Worm (Caenorhabditis elegans): ENCODE measurements around the gene str-206.
A peak's percentile ranks its signal among the peaks of the same experiment; 100 is the strongest.

Gene str-206

DNA sequence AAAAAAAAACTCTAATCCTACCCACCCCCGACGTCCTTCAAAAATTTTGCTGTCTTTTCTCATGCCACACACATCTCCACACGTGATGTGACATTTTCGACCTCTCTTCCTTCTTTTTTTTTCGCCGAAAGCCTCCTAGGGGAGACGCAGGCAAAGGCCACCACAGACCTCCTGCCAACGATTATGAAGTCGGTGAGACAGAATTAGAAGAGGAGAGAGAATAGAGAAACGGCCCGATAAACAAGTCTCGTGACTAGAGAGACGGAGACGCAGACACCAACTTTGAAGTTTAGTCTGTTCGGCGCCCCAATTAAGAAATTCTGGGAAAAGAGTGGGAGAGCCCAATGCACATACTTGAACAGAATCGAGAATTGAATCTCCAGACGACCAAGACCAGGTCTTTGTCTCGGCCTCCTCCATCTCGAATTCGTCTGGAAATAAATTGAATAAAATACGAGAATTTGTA lies 6.6 kb downstream of the str-206 start (continued):
- peak; percentile 96 for TF ChIP-seq lin-11 (tag; optimal IDR thresholded peaks at IDR 0.05)
- TF ChIP-seq elt-1 (tag; optimal IDR thresholded peaks at IDR 0.05) = no peak

DNA sequence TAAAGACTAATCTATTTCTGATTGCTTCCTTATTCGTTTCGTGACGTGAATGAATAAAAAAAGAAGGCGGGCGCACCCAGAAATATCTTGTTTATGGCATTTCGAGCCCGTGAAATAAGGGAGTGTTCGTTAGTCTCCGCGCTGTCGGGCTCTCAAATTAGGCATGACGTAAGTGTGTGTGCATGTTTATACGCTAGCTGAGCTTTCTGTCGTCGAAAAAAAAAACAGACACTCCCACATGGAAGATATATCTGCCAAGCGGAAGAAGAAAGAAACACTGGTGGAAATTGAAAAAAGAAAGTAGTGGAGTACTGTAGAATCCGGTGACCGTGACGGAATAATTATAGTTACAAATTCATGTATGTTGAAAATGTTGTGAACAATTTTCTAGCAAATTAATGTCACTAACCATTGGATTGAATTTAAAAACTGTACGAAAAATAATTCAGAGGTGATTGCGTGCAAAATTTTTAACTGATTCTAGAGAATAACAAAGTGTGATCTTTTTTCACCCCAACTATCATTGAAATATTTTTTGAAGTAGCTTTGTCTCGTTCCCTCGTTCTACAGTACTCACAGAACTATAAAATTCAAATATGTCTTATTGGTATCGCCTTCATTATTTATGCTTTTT lies 7.2 kb downstream of the str-206 start:
- peak; percentile 28 to 30 for TF ChIP-seq lsy-2 (tag; optimal IDR thresholded peaks at IDR 0.05)
- no peak for TF ChIP-seq mab-5 (tag; optimal IDR thresholded peaks at IDR 0.05)
- TF ChIP-seq nhr-6 (tag; optimal IDR thresholded peaks at IDR 0.05) = peak; percentile 59
- TF ChIP-seq aly-2 (tag; optimal IDR thresholded peaks at IDR 0.05) = peak; percentile 21
- TF ChIP-seq nhr-25 (tag; optimal IDR thresholded peaks at IDR 0.05) = peak; percentile 62

DNA sequence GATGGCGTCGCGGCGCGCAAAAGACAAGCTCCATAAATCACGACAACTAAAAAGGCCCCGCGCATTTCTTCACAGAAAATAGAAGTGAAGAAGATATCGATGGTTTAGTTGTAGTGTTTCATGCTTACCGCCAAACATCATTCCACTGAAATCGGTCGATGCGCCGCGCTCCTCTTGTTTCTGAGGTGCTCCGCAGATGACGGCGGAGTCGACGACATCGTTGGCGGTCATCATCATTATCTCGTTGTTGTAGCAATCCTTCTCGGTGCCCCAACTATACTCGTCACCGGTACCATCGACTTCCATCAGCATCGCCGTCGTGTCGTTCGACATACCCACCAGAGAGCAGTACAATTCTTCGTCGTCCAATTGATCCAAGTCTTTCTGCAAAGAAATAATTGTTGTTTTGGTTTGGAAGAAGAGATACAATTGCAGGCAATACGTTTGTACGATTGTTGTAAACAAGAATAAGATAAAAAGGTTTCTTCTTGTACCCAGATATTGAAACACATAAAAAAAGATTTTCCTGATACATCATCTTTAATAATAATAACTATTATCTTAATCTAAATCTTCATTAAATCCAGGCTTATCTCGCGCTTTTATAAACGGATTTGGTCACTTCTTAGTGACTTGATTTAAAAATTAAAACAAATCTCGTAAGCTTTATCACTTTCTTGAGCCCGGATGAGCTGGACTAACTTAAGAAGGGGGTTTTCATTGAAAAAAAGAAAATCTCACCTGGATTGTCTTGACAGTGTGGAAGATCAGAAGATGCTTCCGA lies 8.0 kb downstream of the str-206 start:
- TF ChIP-seq nhr-10 (tag; optimal IDR thresholded peaks at IDR 0.05) (no peak), nhr-23 (tag; optimal IDR thresholded peaks at IDR 0.05) (no peak), nhr-77 (tag; optimal IDR thresholded peaks at IDR 0.05) (no peak), ceh-82 (tag; optimal IDR thresholded peaks at IDR 0.05) (no peak), Y55F3AM.14 (GFP tag; optimal IDR thresholded peaks at IDR 0.05) (no peak), F13H6.1 (tag; optimal IDR thresholded peaks at IDR 0.05) (no peak), lin-11 (tag; optimal IDR thresholded peaks at IDR 0.05) (no peak), mab-5 (tag; optimal IDR thresholded peaks at IDR 0.05) (peak; percentile 34), nhr-12 (tag; optimal IDR thresholded peaks at IDR 0.05) (no peak), unc-39 (tag; optimal IDR thresholded peaks at IDR 0.05) (no peak), alr-1 (tag; optimal IDR thresholded peaks at IDR 0.05) (no peak), lin-39 (tag; optimal IDR thresholded peaks at IDR 0.05) (no peak), nhr-6 (tag; optimal IDR thresholded peaks at IDR 0.05) (peak; percentile 26), nhr-129 (tag; optimal IDR thresholded peaks at IDR 0.05) (no peak), nhr-21 (tag; optimal IDR thresholded peaks at IDR 0.05) (peak; percentile 45), ama-1 (optimal IDR thresholded peaks at IDR 0.05) (peak; percentile 7), sem-4 (tag; optimal IDR thresholded peaks at IDR 0.05) (no peak), elt-3 (tag; optimal IDR thresholded peaks at IDR 0.05) (no peak), dmd-4 (tag; optimal IDR thresholded peaks at IDR 0.05) (no peak), lin-13 (GFP tag; optimal IDR thresholded peaks at IDR 0.05) (peak; percentile 74), C34F6.9 (tag; optimal IDR thresholded peaks at IDR 0.05) (peak; percentile 3), ZK546.5 (tag; optimal IDR thresholded peaks at IDR 0.05) (no peak), aly-2 (tag; optimal IDR thresholded peaks at IDR 0.05) (no peak), R02D3.7 (tag; optimal IDR thresholded peaks at IDR 0.05) (no peak), elt-1 (tag; optimal IDR thresholded peaks at IDR 0.05) (no peak), blmp-1 (tag; optimal IDR thresholded peaks at IDR 0.05; ENCODE audit: insufficient read depth) (no peak), snpc-4 (tag; optimal IDR thresholded peaks at IDR 0.05) (no peak), skn-1 (tag; optimal IDR thresholded peaks at IDR 0.05) (no peak), mdl-1 (tag; optimal IDR thresholded peaks at IDR 0.05) (no peak), nhr-237 (tag; optimal IDR thresholded peaks at IDR 0.05) (no peak), fos-1 (tag; optimal IDR thresholded peaks at IDR 0.05) (no peak), zag-1 (tag; optimal IDR thresholded peaks at IDR 0.05) (no peak), ceh-16 (tag; optimal IDR thresholded peaks at IDR 0.05) (peak; percentile 37), egl-27 (tag; optimal IDR thresholded peaks at IDR 0.05) (no peak), ztf-1 (GFP tag; conservative IDR thresholded peaks at IDR 0.05) (no peak), unc-62 (GFP tag; optimal IDR thresholded peaks at IDR 0.05) (no peak), unc-55 (GFP tag; optimal IDR thresholded peaks at IDR 0.05) (no peak), nhr-11 (tag; optimal IDR thresholded peaks at IDR 0.05) (no peak), lsy-2 (tag; optimal IDR thresholded peaks at IDR 0.05) (peak in 1 of 2 experiments; percentile 57), sma-3 (GFP tag; optimal IDR thresholded peaks at IDR 0.05) (no peak), peb-1 (tag; optimal IDR thresholded peaks at IDR 0.05) (no peak), gmeb-1 (tag; optimal IDR thresholded peaks at IDR 0.05) (peak; percentile 13), mbf-1 (tag; optimal IDR thresholded peaks at IDR 0.05) (no peak), sma-9 (GFP tag; optimal IDR thresholded peaks at IDR 0.05) (peak; percentile 15), sma-9 (tag; optimal IDR thresholded peaks at IDR 0.05) (no peak), ztf-11 (tag; optimal IDR thresholded peaks at IDR 0.05) (no peak), nhr-25 (tag; optimal IDR thresholded peaks at IDR 0.05) (peak; percentile 7), crh-2 (tag; optimal IDR thresholded peaks at IDR 0.05) (no peak)

Data from whole organism, L2 larva.